Worm (Caenorhabditis elegans) whole organism, L3 larva: ENCODE data around the gene Y55F3BR.1.

Experiments used
- R02D3.7 ChIP-seq: fragments of 150-350 bp; optimal IDR thresholded peaks from 2 replicates; lab custom pipeline; 2014; ENCODE audit warnings: missing biosample characterization, missing genetic modification characterization
- elt-1 ChIP-seq: fragments of 150-350 bp; optimal IDR thresholded peaks from 2 replicates; lab custom pipeline; 2014; ENCODE audit warnings: missing biosample characterization, missing genetic modification characterization
- elt-2 ChIP-seq: sonication (generic microtip); optimal IDR thresholded peaks from 2 replicates; lab custom pipeline; 2016; ENCODE audit warnings: missing genetic modification reagents, mild to moderate bottlenecking, missing genetic modification characterization, missing compliant biosample characterization
- fos-1 ChIP-seq: fragments of 150-350 bp; optimal IDR thresholded peaks from 2 replicates; lab custom pipeline; 2014; ENCODE audit warnings: missing biosample characterization, missing genetic modification characterization
- lin-39 ChIP-seq: fragments of 150-350 bp; optimal IDR thresholded peaks from 2 replicates; lab custom pipeline; 2018; ENCODE audit warnings: missing biosample characterization, missing genetic modification reagents, missing genetic modification characterization
- nhr-11 ChIP-seq: fragments of 150-350 bp; optimal IDR thresholded peaks from 2 replicates; lab custom pipeline; 2014; ENCODE audit warnings: missing biosample characterization, missing genetic modification characterization
- nhr-28 ChIP-seq: fragments of 150-350 bp; optimal IDR thresholded peaks from 2 replicates; lab custom pipeline; 2014; ENCODE audit warnings: missing biosample characterization, missing genetic modification characterization
- nhr-77 ChIP-seq: fragments of 150-350 bp; optimal IDR thresholded peaks from 2 replicates; lab custom pipeline; 2014; ENCODE audit warnings: missing biosample characterization, missing genetic modification characterization
- skn-1 ChIP-seq: fragments of 150-350 bp; optimal IDR thresholded peaks from 2 replicates; lab custom pipeline; 2014; ENCODE audit warnings: missing biosample characterization, missing genetic modification characterization
- tbx-2 ChIP-seq: sonication (generic microtip); optimal IDR thresholded peaks from 2 replicates; lab custom pipeline; 2016; ENCODE audit warnings: mild to moderate bottlenecking, missing genetic modification characterization, missing compliant biosample characterization
- unc-62 ChIP-seq: fragments of 150-350 bp; sonication (generic microtip); optimal IDR thresholded peaks from 4 replicates; lab custom pipeline; 2014; ENCODE audit warnings: missing biosample characterization, missing genetic modification reagents, missing genetic modification characterization
- zag-1 ChIP-seq: fragments of 150-350 bp; optimal IDR thresholded peaks from 2 replicates; lab custom pipeline; 2014; ENCODE audit warnings: missing biosample characterization, missing genetic modification characterization
- ztf-11 ChIP-seq: fragments of 150-350 bp; optimal IDR thresholded peaks from 2 replicates; lab custom pipeline; 2014; ENCODE audit warnings: missing biosample characterization, missing genetic modification characterization

DNA sequence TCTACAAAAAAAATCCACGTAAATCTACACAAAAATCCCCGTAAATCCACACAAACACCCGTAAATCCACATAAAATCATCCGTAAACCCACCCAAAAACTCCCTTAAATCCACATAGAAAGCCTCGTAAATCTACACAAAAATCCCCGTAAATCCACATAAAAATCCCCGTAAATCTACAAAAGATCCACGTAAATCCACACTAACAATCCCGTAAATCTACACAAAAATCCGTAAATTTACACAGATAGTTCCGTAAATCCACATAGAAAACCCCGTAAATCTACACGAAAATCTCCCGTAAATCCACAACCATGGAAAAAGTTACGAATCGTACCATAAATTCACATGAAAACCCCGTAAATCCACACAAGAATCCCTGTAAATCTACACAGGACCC lies 4.0 kb downstream of the Y55F3BR.1 start:
- TF ChIP-seq elt-2 (tag; lab: Kevin White, UChicago) (no peak), R02D3.7 (no peak), tbx-2 (tag; lab: Kevin White, UChicago) (no peak), nhr-77 (tag; lab: Kevin White, UChicago) (no peak), skn-1 (no peak), lin-39 (tag; lab: Kevin White, UChicago) (no peak), ztf-11 (no peak), fos-1 (tag; lab: Kevin White, UChicago) (no peak), unc-62 (GFP tag; lab: Kevin White, UChicago) (no peak), zag-1 (tag; lab: Kevin White, UChicago) (no peak), nhr-11 (tag; lab: Kevin White, UChicago) (no peak), nhr-28 (tag; lab: Kevin White, UChicago) (no peak), elt-1 (tag; lab: Kevin White, UChicago) (no peak)
